Worm (Caenorhabditis elegans) whole organism, L1 larva: Measurements from ENCODE around the gene swsn-1.

Experiments used
- C04F5.9 ChIP-seq: sonication (generic microtip); optimal IDR thresholded peaks from 2 replicates; lab custom pipeline; 2016; ENCODE audit warnings: missing genetic modification characterization, missing compliant biosample characterization
- F16B12.6 ChIP-seq: fragments of 150-350 bp; optimal IDR thresholded peaks from 2 replicates; lab custom pipeline; 2014; ENCODE audit warnings: missing biosample characterization, missing genetic modification characterization
- ceh-63 ChIP-seq: fragments of 200-800 bp; sonication (Bioruptor generic); optimal IDR thresholded peaks from 2 replicates; lab custom pipeline; 2018; ENCODE audit warnings: mild to moderate bottlenecking, missing genetic modification characterization, missing compliant biosample characterization
- ceh-82 ChIP-seq, 3 experiments: fragments of 150-350 bp in 1 of 3; sonication (generic microtip) in 2 of 3; optimal IDR thresholded peaks; 2 replicates each; lab custom pipeline; 2014 to 2017; ENCODE audit warnings: missing biosample characterization in 3 of 3, missing genetic modification characterization in 3 of 3
- ceh-88 ChIP-seq: fragments of 200-800 bp; sonication (Bioruptor generic); IDR thresholded peaks from 2 replicates; pipeline ENCODE4 v1.3.6; 2022; ENCODE audit warnings: missing genetic modification characterization, missing compliant biosample characterization
- efl-1 ChIP-seq, 4 experiments: fragments of 150-350 bp; optimal IDR thresholded peaks in 3 of 4; peaks in 1 of 4; 1 replicate in 1 of 4; 2 replicates in 3 of 4; lab custom pipeline; 2014; ENCODE audit warnings: missing biosample characterization in 2 of 4, missing genetic modification characterization in 2 of 4, missing genetic modification reagents in 2 of 4
- elt-3 ChIP-seq, 6 experiments: fragments of 150-350 bp in 1 of 6; sonication (generic microtip); optimal IDR thresholded peaks; 2 replicates each; lab custom pipeline; 2017 to 2018; ENCODE audit warnings: missing biosample characterization in 6 of 6, missing genetic modification characterization in 6 of 6, inconsistent platforms in 1 of 6
- fkh-10 ChIP-seq: sonication (generic microtip); optimal IDR thresholded peaks from 2 replicates; lab custom pipeline; 2017; ENCODE audit warnings: missing biosample characterization, missing genetic modification reagents, missing genetic modification characterization
- fos-1 ChIP-seq: fragments of 150-350 bp; optimal IDR thresholded peaks from 2 replicates; lab custom pipeline; 2014; ENCODE audit warnings: missing biosample characterization, missing genetic modification characterization
- hlh-17 ChIP-seq: fragments of 200-800 bp; sonication (Bioruptor generic); optimal IDR thresholded peaks from 2 replicates; lab custom pipeline; 2018; ENCODE audit warnings: missing genetic modification characterization, mild to moderate bottlenecking, missing compliant biosample characterization, moderate library complexity, borderline replicate concordance
- lin-14 ChIP-seq: fragments of 200-800 bp; sonication (Bioruptor generic); optimal IDR thresholded peaks from 2 replicates; lab custom pipeline; 2018; ENCODE audit warnings: mild to moderate bottlenecking, missing genetic modification characterization, moderate library complexity, missing compliant biosample characterization
- lin-15B ChIP-seq: fragments of 150-350 bp; sonication (generic microtip); optimal IDR thresholded peaks from 3 replicates; lab custom pipeline; 2014; ENCODE audit warnings: missing biosample characterization, missing genetic modification characterization
- mab-9 ChIP-seq: fragments of 200-800 bp; sonication (Bioruptor generic); IDR thresholded peaks from 2 replicates; pipeline ENCODE4 v1.3.6; 2022; ENCODE audit warnings: missing genetic modification reagents, missing genetic modification characterization, missing compliant biosample characterization
- mdl-1 ChIP-seq, 2 experiments: fragments of 150-350 bp; optimal IDR thresholded peaks; 2 replicates each; lab custom pipeline; 2014 to 2017; ENCODE audit warnings: missing biosample characterization in 2 of 2, missing genetic modification characterization in 2 of 2, inconsistent platforms in 1 of 2
- mef-2 ChIP-seq: fragments of 150-350 bp; optimal IDR thresholded peaks from 2 replicates; lab custom pipeline; 2014; ENCODE audit warnings: missing biosample characterization, missing genetic modification characterization
- mep-1 ChIP-seq: fragments of 150-350 bp; optimal IDR thresholded peaks from 2 replicates; lab custom pipeline; 2014; ENCODE audit warnings: missing biosample characterization, missing genetic modification characterization
- nhr-12 ChIP-seq: sonication (generic microtip); optimal IDR thresholded peaks from 2 replicates; lab custom pipeline; 2017; ENCODE audit warnings: missing biosample characterization, missing genetic modification characterization
- nhr-28 ChIP-seq: fragments of 150-350 bp; optimal IDR thresholded peaks from 2 replicates; lab custom pipeline; 2014; ENCODE audit warnings: missing biosample characterization, missing genetic modification characterization
- nhr-47 ChIP-seq: sonication (generic microtip); optimal IDR thresholded peaks from 2 replicates; lab custom pipeline; 2016; ENCODE audit warnings: mild to moderate bottlenecking, missing genetic modification characterization, moderate library complexity, missing compliant biosample characterization
- nhr-71 ChIP-seq: sonication (generic microtip); optimal IDR thresholded peaks from 2 replicates; lab custom pipeline; 2016; ENCODE audit warnings: mild to moderate bottlenecking, missing genetic modification characterization, moderate library complexity, missing compliant biosample characterization
- nhr-77 ChIP-seq: fragments of 150-350 bp; optimal IDR thresholded peaks from 2 replicates; lab custom pipeline; 2014; ENCODE audit warnings: missing biosample characterization, missing genetic modification characterization
- nhr-84 ChIP-seq: sonication (generic microtip); optimal IDR thresholded peaks from 2 replicates; lab custom pipeline; 2017; ENCODE audit warnings: missing biosample characterization, missing genetic modification characterization
- nhr-85 ChIP-seq: sonication (generic microtip); peaks from one replicate; lab custom pipeline; 2016; ENCODE audit warnings: missing genetic modification characterization, inconsistent platforms, missing compliant biosample characterization
- sox-4 ChIP-seq: sonication (generic microtip); optimal IDR thresholded peaks from 2 replicates; lab custom pipeline; 2016; ENCODE audit warnings: missing genetic modification characterization, missing compliant biosample characterization
- unc-30 ChIP-seq: sonication (generic microtip); optimal IDR thresholded peaks from 2 replicates; lab custom pipeline; 2017; ENCODE audit warnings: missing biosample characterization, missing genetic modification characterization
- unc-98 ChIP-seq: fragments of 200-800 bp; sonication (Bioruptor generic); IDR thresholded peaks from 2 replicates; pipeline ENCODE4 v1.3.6; 2022; ENCODE audit warnings: missing genetic modification characterization, missing compliant biosample characterization

swsn-1 gene

ce11 chrV:20198954-20199353 lies 50.3 kb downstream of the swsn-1 start, which contains the start of gene fog-2:
Gene fog-2 (plus strand): TSS chrV:20199254.
- TF ChIP-seq nhr-28 (tag; lab: Kevin White, UChicago) (no peak), ceh-82 (tag; optimal IDR thresholded peaks at IDR 0.05; lab: Kevin White, UChicago) (no peak), mep-1 (tag; lab: Kevin White, UChicago) (no peak), F16B12.6 (tag; lab: Kevin White, UChicago) (no peak), hlh-17 (GFP tag; lab: Kevin White, UChicago) (no peak), fos-1 (tag; lab: Kevin White, UChicago) (no peak), unc-30 (tag; lab: Kevin White, UChicago) (no peak), C04F5.9 (no peak), elt-3 (tag; optimal IDR thresholded peaks at IDR 0.05; lab: Kevin White, UChicago) (no peak), lin-15B (no peak), ceh-63 (GFP tag; lab: Kevin White, UChicago) (no peak), mdl-1 (tag; optimal IDR thresholded peaks at IDR 0.05; lab: Kevin White, UChicago) (no peak), fkh-10 (GFP tag; lab: Kevin White, UChicago) (no peak), nhr-47 (tag; lab: Kevin White, UChicago) (no peak), mab-9 (GFP tag; lab: Robert Waterston, UW) (no peak), ceh-88 (GFP tag; lab: Robert Waterston, UW) (no peak), mef-2 (no peak), nhr-77 (tag; lab: Kevin White, UChicago) (no peak), nhr-84 (no peak), nhr-85 (no peak)
- TF ChIP-seq, all 84 proteins: peak for 0

DNA sequence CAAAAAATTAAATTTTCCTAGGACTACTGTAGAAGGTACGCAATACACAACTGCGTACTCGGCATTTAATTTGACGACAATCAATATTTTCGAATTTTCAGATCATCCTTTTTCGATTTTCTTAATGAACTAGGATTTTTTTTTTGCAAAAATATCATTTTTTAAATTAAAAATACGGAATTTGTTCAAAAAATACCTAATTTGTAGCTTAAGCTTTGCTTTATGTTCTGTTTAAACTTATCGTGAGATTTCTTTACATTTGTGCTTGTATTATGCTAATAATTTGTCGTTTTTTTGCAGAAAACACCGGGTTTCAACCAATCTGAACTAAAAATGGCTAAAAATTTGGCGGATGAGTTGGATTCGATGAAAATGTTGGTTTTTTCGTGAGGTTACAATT lies 52.6 kb downstream of the swsn-1 start, which contains the start of gene ftr-1:
Gene ftr-1, plus strand, starts transcription at position 301 of the 400 bp plus-strand sequence.
- TF ChIP-seq efl-1 (optimal IDR thresholded peaks at IDR 0.05; lab: Kevin White, UChicago) (no peak), efl-1 (GFP tag; optimal IDR thresholded peaks at IDR 0.05 in 1 of 2; lab: Kevin White, UChicago) (peak in 1 of 2 experiments; percentile 32), unc-30 (tag; lab: Kevin White, UChicago) (no peak), F16B12.6 (tag; lab: Kevin White, UChicago) (no peak), nhr-12 (no peak), lin-14 (GFP tag; lab: Kevin White, UChicago) (no peak), mep-1 (tag; lab: Kevin White, UChicago) (no peak), sox-4 (tag; lab: Kevin White, UChicago) (no peak), nhr-71 (no peak)
- TF ChIP-seq, all 84 proteins: peak for 1

DNA sequence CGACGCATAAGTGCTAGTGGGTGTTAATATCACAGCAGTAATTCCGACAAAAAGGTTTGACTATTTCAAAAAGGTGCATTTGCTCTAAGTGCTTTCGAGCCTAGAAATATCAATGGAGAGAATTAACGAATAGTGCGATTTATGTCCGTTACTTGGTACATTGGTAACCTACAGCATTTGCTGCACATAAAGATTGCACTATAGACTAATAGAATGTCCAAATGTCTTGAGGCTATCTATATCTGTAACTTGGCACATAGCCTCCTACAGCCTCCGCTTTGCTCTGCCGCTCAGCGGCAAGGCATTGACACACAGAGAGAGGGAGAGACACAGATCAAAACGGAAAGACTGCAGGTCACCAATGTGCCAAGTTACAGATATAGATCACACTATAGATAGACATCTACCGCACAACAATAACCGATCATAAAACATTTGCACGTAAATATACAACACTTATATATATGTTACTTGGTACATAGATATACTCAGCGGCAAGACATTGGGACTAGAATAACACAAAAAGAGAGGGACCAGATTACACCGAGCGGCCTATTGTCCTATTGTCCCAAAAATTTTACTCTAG lies 53.7 kb downstream of the swsn-1 start, which contains the start of the genes srh-217 and Y113G7B.28:
Gene srh-217, minus strand, starts transcription at position 101 of the 586 bp plus-strand sequence.
Gene Y113G7B.28, plus strand, starts transcription at position 536 of the 586 bp plus-strand sequence.
- TF ChIP-seq efl-1 (optimal IDR thresholded peaks at IDR 0.05; lab: Kevin White, UChicago) (no peak), efl-1 (GFP tag; optimal IDR thresholded peaks at IDR 0.05 in 1 of 2; lab: Kevin White, UChicago) (peak in 1 of 2 experiments; percentile 57), unc-30 (tag; lab: Kevin White, UChicago) (no peak)

DNA sequence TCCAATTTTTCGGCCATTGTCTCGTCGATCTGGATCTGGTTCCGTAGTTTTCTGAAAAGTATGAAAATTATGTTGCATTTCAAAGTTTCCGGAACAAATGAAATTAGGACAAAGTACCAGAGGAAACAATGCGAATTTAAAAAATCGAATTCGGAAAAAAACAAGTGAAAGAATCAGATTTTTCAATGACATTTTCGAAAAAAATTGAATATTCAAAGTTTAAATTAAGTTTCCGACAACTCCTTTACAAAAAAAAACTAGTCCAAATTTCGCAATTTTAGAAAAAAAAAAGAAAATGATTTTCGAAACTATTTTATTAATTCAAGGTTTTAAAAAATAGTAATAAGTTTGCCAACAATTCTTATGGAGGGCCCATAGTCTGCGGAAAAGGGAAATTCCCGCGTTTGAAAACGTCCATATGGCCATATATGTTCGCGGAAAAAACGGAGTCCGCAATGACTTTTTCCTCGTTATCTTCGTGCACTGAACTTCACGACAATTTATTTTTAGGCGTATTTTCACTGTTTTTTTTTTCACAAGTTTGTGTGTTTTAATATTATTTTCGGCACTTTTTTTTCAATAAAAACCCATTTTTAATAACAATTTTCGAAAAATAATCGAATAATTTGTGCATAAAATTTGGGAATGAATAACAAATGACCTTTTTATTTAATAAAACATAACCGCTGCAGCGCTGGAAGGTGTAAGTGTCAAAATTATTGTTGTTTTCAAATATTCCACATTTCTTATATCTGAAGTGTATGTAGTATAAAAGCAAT lies 57.0 kb downstream of the swsn-1 start, which contains the start of the genes fbxa-115 and Y113G7B.27:
Gene fbxa-115, minus strand, starts transcription at position 51 of the 779 bp plus-strand sequence.
Gene Y113G7B.27, plus strand, starts transcription at position 729 of the 779 bp plus-strand sequence.
- TF ChIP-seq efl-1 (optimal IDR thresholded peaks at IDR 0.05; lab: Kevin White, UChicago) (no peak), efl-1 (GFP tag; optimal IDR thresholded peaks at IDR 0.05 in 1 of 2; lab: Kevin White, UChicago) (peak in 1 of 2 experiments; percentile 41), mep-1 (tag; lab: Kevin White, UChicago) (no peak), unc-98 (no peak), lin-14 (GFP tag; lab: Kevin White, UChicago) (no peak)
- TF ChIP-seq, all 84 proteins: peak for 1
